Fruit fly (Drosophila melanogaster) whole organism, adult: Measurements from ENCODE around the gene Gad1.

Source experiments
- CG11617 ChIP-seq: fragments of 200-800 bp; sonication (Bioruptor generic); optimal IDR thresholded peaks from 2 replicates; lab custom pipeline; 2017; ENCODE audit warnings: mild to moderate bottlenecking, missing biosample characterization, missing genetic modification reagents, missing genetic modification characterization
- CG12768 ChIP-seq: fragments of 200-800 bp; sonication (Bioruptor generic); optimal IDR thresholded peaks from 2 replicates; lab custom pipeline; 2017; ENCODE audit warnings: missing biosample characterization, missing genetic modification characterization, mild to moderate bottlenecking, moderate library complexity, missing genetic modification reagents
- CG14711 ChIP-seq: fragments of 200-800 bp; sonication (Bioruptor generic); optimal IDR thresholded peaks from 2 replicates; lab custom pipeline; 2018; ENCODE audit warnings: missing biosample characterization, mild to moderate bottlenecking, missing genetic modification characterization, moderate library complexity
- CG1620 ChIP-seq: fragments of 200-800 bp; sonication (Bioruptor generic); optimal IDR thresholded peaks from 2 replicates; lab custom pipeline; 2016; ENCODE audit warnings: missing biosample characterization, missing genetic modification characterization
- CG33017 ChIP-seq: fragments of 200-800 bp; sonication (Bioruptor generic); optimal IDR thresholded peaks from 2 replicates; lab custom pipeline; 2018; ENCODE audit warnings: missing biosample characterization, mild to moderate bottlenecking, missing genetic modification characterization, moderate library complexity
- CG5204 ChIP-seq: fragments of 200-800 bp; sonication (Bioruptor generic); optimal IDR thresholded peaks from 2 replicates; lab custom pipeline; 2016; ENCODE audit warnings: missing biosample characterization, missing genetic modification characterization
- CG7045 ChIP-seq: fragments of 200-800 bp; sonication (Bioruptor generic); optimal IDR thresholded peaks from 2 replicates; lab custom pipeline; 2017; ENCODE audit warnings: missing biosample characterization, mild to moderate bottlenecking, missing genetic modification characterization
- CG7101 ChIP-seq: fragments of 200-800 bp; sonication (Bioruptor generic); optimal IDR thresholded peaks from 2 replicates; lab custom pipeline; 2018; ENCODE audit warnings: missing biosample characterization, mild to moderate bottlenecking, missing genetic modification characterization, moderate library complexity
- Clk ChIP-seq: fragments of 200-800 bp; sonication (Bioruptor generic); optimal IDR thresholded peaks from 2 replicates; lab custom pipeline; 2017; ENCODE audit warnings: missing biosample characterization, missing genetic modification characterization
- Crg-1 ChIP-seq: fragments of 200-800 bp; sonication (Bioruptor generic); optimal IDR thresholded peaks from 2 replicates; lab custom pipeline; 2016; ENCODE audit warnings: missing biosample characterization, missing genetic modification characterization
- Hr96 ChIP-seq: fragments of 200-800 bp; sonication (Bioruptor generic); optimal IDR thresholded peaks from 2 replicates; lab custom pipeline; 2016; ENCODE audit warnings: missing biosample characterization, missing genetic modification characterization
- Mnt ChIP-seq: fragments of 200-800 bp; sonication (Bioruptor generic); optimal IDR thresholded peaks from 2 replicates; lab custom pipeline; 2016; ENCODE audit warnings: missing biosample characterization, mild to moderate bottlenecking, missing genetic modification characterization
- bab1 ChIP-seq: fragments of 200-800 bp; sonication (Bioruptor generic); optimal IDR thresholded peaks from 3 replicates; lab custom pipeline; 2019; ENCODE audit warnings: missing biosample characterization, mild to moderate bottlenecking, missing genetic modification characterization, moderate library complexity
- cic ChIP-seq: fragments of 200-800 bp; sonication (Bioruptor generic); optimal IDR thresholded peaks from 2 replicates; lab custom pipeline; 2017; ENCODE audit warnings: missing biosample characterization, mild to moderate bottlenecking, missing genetic modification characterization, moderate library complexity
- cnc ChIP-seq, 2 experiments: fragments of >200 bp; optimal IDR thresholded peaks; 2 replicates each; lab custom pipeline; 2017
- kay ChIP-seq: fragments of 200-800 bp; sonication (Bioruptor generic); peaks from one replicate; lab custom pipeline; 2016; ENCODE audit warnings: missing biosample characterization, missing genetic modification characterization, borderline replicate concordance
- ovo ChIP-seq: fragments of 200-800 bp; sonication (Bioruptor generic); optimal IDR thresholded peaks from 2 replicates; lab custom pipeline; 2016; ENCODE audit warnings: missing biosample characterization, missing genetic modification characterization
- pad ChIP-seq: fragments of 200-800 bp; sonication (Bioruptor generic); optimal IDR thresholded peaks from 3 replicates; lab custom pipeline; 2017; ENCODE audit warnings: missing biosample characterization, missing genetic modification characterization, mild to moderate bottlenecking, moderate library complexity, missing genetic modification reagents
- tj ChIP-seq: fragments of 200-800 bp; sonication (Bioruptor generic); optimal IDR thresholded peaks from 3 replicates; lab custom pipeline; 2017; ENCODE audit warnings: missing biosample characterization, mild to moderate bottlenecking, missing genetic modification characterization, moderate library complexity
- toe ChIP-seq: fragments of 200-800 bp; sonication (Bioruptor generic); optimal IDR thresholded peaks from 2 replicates; lab custom pipeline; 2016; ENCODE audit warnings: missing biosample characterization, missing genetic modification characterization

Gad1 gene

DNA sequence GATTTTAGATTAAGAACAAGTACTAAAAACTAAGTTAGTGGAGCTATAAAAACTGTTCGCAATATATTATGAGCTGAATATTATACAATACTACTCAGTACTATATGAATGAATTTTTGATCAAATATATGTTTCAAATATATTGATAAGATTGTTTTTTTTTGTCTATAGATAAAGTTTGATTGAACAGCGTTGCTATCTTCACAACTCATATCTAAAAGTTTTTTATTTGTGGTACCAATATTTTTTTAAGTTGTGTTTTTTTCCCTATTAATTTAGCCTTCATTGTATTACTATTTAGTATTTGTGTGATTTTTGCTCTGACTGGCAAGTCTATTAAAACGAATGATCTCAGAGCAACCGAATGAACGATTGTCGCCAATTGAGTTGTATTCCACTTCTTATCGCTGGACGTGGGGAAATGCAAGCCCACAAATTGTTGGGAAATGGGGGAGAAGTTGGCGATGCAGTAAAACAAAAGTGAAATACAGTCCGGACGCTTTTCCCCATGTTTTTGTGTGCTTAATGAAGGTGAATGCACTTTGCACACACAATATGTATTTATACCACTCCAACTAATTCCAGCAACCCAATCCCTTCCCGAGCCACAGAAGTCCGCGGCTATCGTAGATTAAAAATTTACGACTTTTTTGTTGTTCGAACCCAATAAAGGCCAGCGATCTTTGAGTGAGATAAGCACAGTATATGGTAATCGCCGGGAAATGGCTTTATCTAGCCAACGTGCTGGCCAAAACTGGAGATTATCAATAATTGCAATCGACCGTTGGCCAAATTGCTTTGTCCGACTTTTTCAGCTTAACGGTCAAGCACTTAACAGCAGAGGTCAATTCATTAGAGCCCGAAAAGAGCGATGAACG is 28.2 kb upstream of the Gad1 start:
- TF ChIP-seq pad (GFP tag; lab: Kevin White, UChicago): peak; percentile 42
- TF ChIP-seq cic (GFP tag; lab: Kevin White, UChicago): peak; percentile 69
- TF ChIP-seq CG7101 (tag; lab: Kevin White, UChicago): peak; percentile 61
- TF ChIP-seq CG14711 (tag; lab: Kevin White, UChicago): peak; percentile 83
- no peak for TF ChIP-seq CG5204 (GFP tag; lab: Kevin White, UChicago)
- peak; percentile 70 for TF ChIP-seq CG33017 (tag; lab: Kevin White, UChicago)
- peak; percentile 24 for TF ChIP-seq bab1 (GFP tag; lab: Kevin White, UChicago)
- no peak for TF ChIP-seq ovo (GFP tag; lab: Kevin White, UChicago)
- TF ChIP-seq Clk: no peak
- peak; percentile 50 for TF ChIP-seq CG11617 (GFP tag; lab: Kevin White, UChicago)
- peak; percentile 20 for TF ChIP-seq tj

DNA sequence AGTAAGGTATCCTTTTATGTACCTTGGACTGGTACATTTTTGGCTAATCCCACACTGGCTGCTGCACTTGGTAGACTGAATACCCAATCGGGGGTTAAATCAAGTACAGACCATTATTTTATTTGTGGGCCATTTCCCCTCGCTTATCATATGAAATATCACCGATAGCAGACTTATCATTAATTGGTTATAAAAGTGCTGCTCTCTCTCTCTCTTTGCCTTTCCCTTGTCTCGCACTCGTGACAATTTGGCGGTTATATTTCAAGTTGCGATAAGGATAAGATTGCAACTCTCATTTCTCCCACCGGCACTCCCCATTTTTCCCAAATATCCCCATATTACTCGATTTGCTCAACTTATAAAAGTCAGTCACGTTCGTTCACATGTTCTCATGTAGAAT is 27.2 kb upstream of the Gad1 start:
- TF ChIP-seq CG12768: no peak
- TF ChIP-seq pad (GFP tag; lab: Kevin White, UChicago): peak; percentile 51

DNA sequence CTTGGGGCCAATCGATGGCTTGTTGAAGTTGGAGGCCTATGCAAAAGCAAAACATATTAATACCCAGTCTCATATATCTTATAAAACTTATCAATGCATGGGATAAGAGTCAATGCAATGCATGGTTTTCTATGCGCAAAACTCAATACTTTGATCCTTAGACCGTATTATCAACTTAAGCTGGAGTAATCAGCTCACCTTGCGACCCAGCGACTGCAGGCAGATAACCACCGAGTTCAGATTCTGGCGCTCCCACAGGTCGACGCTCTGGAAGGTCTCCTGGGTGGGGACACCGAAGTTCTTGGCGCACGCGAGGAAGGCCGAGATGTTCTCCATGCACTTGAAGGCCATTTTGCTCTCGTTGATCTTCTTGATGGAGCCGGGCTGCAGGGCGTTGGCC is 26.6 kb upstream of the Gad1 start:
- TF ChIP-seq kay: no peak
- no peak for TF ChIP-seq CG5204 (GFP tag; lab: Kevin White, UChicago)

DNA sequence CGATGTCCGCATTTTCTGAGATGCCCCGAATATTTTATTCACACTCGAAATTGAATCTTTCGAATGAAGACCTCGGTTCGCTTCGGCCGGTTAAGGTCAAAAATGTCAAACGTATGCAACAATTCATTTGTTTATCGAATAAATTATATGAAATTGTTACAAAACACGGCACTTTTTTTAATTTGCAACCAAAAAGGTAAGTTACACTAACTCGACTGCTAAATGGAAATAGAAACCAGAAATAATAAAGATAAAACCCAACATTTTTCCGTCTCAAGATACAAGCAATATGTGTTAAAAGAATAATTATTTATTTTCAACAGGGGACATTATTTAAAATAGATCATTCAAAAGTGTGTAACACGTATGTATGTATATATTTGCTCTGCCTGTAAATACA is 25.5 kb upstream of the Gad1 start:
- TF ChIP-seq bab1 (GFP tag; lab: Kevin White, UChicago): no peak
- peak; percentile 84 for TF ChIP-seq kay
- no peak for TF ChIP-seq CG14711 (tag; lab: Kevin White, UChicago)
- TF ChIP-seq CG33017 (tag; lab: Kevin White, UChicago): no peak
- TF ChIP-seq cnc (optimal IDR thresholded peaks at IDR 0.05; lab: Kevin White, UChicago): no peak
- TF ChIP-seq Crg-1: no peak
- no peak for TF ChIP-seq tj

DNA sequence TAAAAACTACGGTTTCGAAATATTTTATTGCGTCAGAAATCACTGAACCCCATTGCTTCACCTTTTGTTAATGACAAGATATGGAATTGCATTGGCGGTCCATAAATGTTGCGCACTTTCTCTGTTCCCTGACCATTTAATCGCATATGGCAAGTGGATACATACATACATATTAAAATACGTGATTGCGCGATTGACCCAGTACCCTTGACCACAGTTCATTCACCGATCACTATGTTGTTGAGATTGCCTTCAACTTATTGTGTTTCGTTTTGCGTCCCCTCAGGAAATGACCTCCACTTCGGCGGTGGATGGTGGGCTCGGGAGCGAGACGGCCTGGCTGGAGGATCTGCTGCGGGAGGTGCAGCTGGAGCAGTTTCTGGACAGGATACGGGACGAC is 21.7 kb upstream of the Gad1 start:
- no peak for TF ChIP-seq ovo (GFP tag; lab: Kevin White, UChicago)
- TF ChIP-seq tj: no peak
- no peak for TF ChIP-seq toe (GFP tag; lab: Kevin White, UChicago)
- TF ChIP-seq cic (GFP tag; lab: Kevin White, UChicago): no peak
- TF ChIP-seq CG33017 (tag; lab: Kevin White, UChicago): no peak
- no peak for TF ChIP-seq Hr96 (GFP tag; lab: Kevin White, UChicago)
- no peak for TF ChIP-seq CG7045
- TF ChIP-seq CG1620: no peak
- no peak for TF ChIP-seq CG14711 (tag; lab: Kevin White, UChicago)

DNA sequence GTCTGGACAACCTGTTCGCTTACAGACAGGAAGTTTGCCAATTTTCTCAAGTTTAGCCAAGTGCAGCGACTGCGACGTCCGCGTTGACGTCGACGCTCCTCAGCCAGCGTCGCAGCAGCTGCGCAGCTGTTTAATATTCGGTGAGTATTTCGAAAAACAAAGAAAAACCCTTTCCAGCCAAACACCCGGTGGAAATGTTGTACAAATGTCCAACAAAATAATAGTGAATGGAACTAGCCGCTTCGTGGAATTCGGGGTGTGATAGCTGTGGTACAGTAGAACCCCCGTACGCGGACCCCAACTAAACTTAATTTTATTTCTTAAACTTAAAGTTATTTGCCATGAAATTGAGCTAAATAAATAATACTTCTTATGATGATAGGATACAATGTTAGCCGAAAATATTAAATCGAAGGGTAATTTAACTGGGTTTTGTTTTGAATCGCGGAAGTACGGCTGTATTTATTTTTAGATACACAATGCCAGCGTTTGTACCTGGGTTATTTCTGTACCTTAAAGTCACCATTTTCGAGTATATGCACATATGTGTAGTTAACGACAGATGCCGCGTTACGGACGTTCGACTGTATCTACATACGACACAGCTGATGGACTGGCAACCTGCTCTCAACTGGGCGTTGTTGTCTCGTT is 20.4 kb upstream of the Gad1 start:
- peak; percentile 31 for TF ChIP-seq CG11617 (GFP tag; lab: Kevin White, UChicago)
- peak; percentile 16 for TF ChIP-seq CG7101 (tag; lab: Kevin White, UChicago)
- TF ChIP-seq pad (GFP tag; lab: Kevin White, UChicago): peak; percentile 21
- peak; percentile 21 for TF ChIP-seq Crg-1
- no peak for TF ChIP-seq CG5204 (GFP tag; lab: Kevin White, UChicago)
- TF ChIP-seq ovo (GFP tag; lab: Kevin White, UChicago): no peak
- no peak for TF ChIP-seq cnc (optimal IDR thresholded peaks at IDR 0.05; lab: Kevin White, UChicago)
- no peak for TF ChIP-seq toe (GFP tag; lab: Kevin White, UChicago)
- no peak for TF ChIP-seq tj
- TF ChIP-seq Clk: no peak
- TF ChIP-seq bab1 (GFP tag; lab: Kevin White, UChicago): peak; percentile 68
- TF ChIP-seq CG7045: peak; percentile 38
- peak; percentile 42 for TF ChIP-seq kay
- peak; percentile 33 for TF ChIP-seq CG33017 (tag; lab: Kevin White, UChicago)
- no peak for TF ChIP-seq cic (GFP tag; lab: Kevin White, UChicago)
- peak; percentile 23 for TF ChIP-seq CG12768
- peak; percentile 28 for TF ChIP-seq CG1620
- no peak for TF ChIP-seq Hr96 (GFP tag; lab: Kevin White, UChicago)
- no peak for TF ChIP-seq Mnt
- peak; percentile 32 for TF ChIP-seq CG14711 (tag; lab: Kevin White, UChicago)
